Fruit fly (Drosophila melanogaster) whole organism, wandering third instar larva: ENCODE data around the gene LManI.

Source experiments
- Abd-B ChIP-seq: fragments of >200 bp; optimal IDR thresholded peaks from 2 replicates; lab custom pipeline; 2017; ENCODE audit warnings: missing biosample characterization, missing genetic modification characterization
- GATAd ChIP-seq: sonication (Bioruptor generic); optimal IDR thresholded peaks from 2 replicates; lab custom pipeline; 2016; ENCODE audit warnings: missing biosample characterization, missing genetic modification characterization
- Hr78 ChIP-seq: fragments of >200 bp; optimal IDR thresholded peaks from 2 replicates; lab custom pipeline; 2017; ENCODE audit warnings: missing biosample characterization, missing genetic modification characterization
- Myc ChIP-seq: fragments of >200 bp; optimal IDR thresholded peaks from 2 replicates; lab custom pipeline; 2017
- OdsH ChIP-seq: fragments of 200-800 bp; sonication (Bioruptor generic); optimal IDR thresholded peaks from 2 replicates; lab custom pipeline; 2016; ENCODE audit warnings: missing biosample characterization, mild to moderate bottlenecking, missing genetic modification characterization
- br ChIP-seq: fragments of 200-800 bp; sonication (Bioruptor generic); optimal IDR thresholded peaks from 2 replicates; lab custom pipeline; 2016; ENCODE audit warnings: missing biosample characterization, missing genetic modification characterization
- brk ChIP-seq: fragments of 200-800 bp; sonication (Bioruptor generic); optimal IDR thresholded peaks from 2 replicates; lab custom pipeline; 2016; ENCODE audit warnings: missing biosample characterization, mild to moderate bottlenecking, missing genetic modification characterization
- foxo ChIP-seq, 2 experiments: fragments of 200-800 bp; sonication (Bioruptor generic); optimal IDR thresholded peaks; 2 replicates in 1 of 2; 3 replicates in 1 of 2; lab custom pipeline; 2016 to 2017; ENCODE audit warnings: missing biosample characterization in 2 of 2, missing genetic modification characterization in 2 of 2
- lola ChIP-seq: fragments of >200 bp; optimal IDR thresholded peaks from 2 replicates; lab custom pipeline; 2017; ENCODE audit warnings: missing biosample characterization, missing genetic modification characterization
- rgr ChIP-seq: fragments of 200-800 bp; sonication (Bioruptor generic); optimal IDR thresholded peaks from 3 replicates; lab custom pipeline; 2016; ENCODE audit warnings: missing biosample characterization, mild to moderate bottlenecking, missing genetic modification characterization

DNA sequence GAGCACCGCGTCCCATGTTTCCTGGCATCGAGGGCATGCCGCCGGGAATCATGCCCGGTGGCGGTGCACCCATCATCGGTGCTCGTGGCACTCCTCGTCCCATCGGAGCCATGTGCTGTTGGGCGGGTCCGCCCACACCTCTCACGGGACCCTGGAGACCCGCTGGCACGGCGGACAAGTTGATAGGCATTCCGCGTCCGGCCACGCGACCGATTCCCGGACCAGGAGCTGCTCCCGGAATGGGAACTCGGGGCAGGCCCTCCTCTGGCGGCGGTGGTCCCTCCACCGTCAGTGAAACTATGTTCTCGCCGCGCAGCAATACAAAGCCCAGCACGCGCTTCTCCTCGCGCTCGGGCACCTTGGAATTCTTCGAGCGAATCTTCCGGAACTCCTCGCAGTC is 31.4 kb downstream of the LManI start:
- TF ChIP-seq Hr78 (GFP tag; lab: Kevin White, UChicago) (no peak), foxo (GFP tag; optimal IDR thresholded peaks at IDR 0.05; lab: Kevin White, UChicago) (no peak), Myc (lab: Kevin White, UChicago) (no peak), brk (GFP tag; lab: Kevin White, UChicago) (no peak), rgr (GFP tag; lab: Kevin White, UChicago) (no peak), Abd-B (GFP tag; lab: Kevin White, UChicago) (no peak), br (no peak), OdsH (GFP tag; lab: Kevin White, UChicago) (no peak), lola (GFP tag; lab: Kevin White, UChicago) (no peak), GATAd (no peak)
